Worm (Caenorhabditis elegans) whole organism, L4/young adult: ENCODE results near the gene C16D9.1.

Experiments
- W03F9.2 ChIP-seq: fragments of 150-350 bp; optimal IDR thresholded peaks from 2 replicates; lab custom pipeline; 2014; ENCODE audit warnings: missing biosample characterization, missing genetic modification characterization
- dao-5 ChIP-seq: sonication (generic microtip); optimal IDR thresholded peaks from 2 replicates; lab custom pipeline; 2016; ENCODE audit warnings: missing genotype, missing genetic modification characterization, moderate library complexity, missing compliant biosample characterization
- him-1 ChIP-seq: sonication (generic microtip); optimal IDR thresholded peaks from 2 replicates; lab custom pipeline; 2016; ENCODE audit warnings: missing genotype, missing genetic modification reagents, missing genetic modification characterization, missing compliant biosample characterization

DNA sequence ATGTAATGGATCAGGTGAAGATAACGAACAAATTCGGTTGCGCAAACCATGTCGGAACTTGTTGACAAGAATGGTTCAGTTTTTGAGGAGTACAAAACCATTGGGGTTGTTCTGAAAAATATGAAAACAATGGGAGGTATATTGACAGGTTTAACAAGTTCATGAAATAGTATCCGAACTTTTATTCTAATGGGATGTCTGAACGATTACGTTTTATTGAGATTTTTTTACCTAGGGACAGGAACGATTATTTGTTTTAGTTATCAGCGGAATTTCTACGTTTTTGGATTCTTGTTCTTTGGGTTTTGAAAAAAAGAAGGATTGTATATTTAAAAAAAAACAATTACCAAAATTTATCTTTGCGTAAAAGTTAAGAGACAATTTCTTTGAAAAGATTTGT lies 21.7 kb downstream of the C16D9.1 start, which contains the start of gene str-135:
- no peak for TF ChIP-seq him-1
- no peak for TF ChIP-seq dao-5 (tag; lab: Kevin White, UChicago)
- TF ChIP-seq W03F9.2 (tag; lab: Kevin White, UChicago), result no peak
